Worm (Caenorhabditis elegans): ENCODE measurements around the gene srbc-27.

DNA sequence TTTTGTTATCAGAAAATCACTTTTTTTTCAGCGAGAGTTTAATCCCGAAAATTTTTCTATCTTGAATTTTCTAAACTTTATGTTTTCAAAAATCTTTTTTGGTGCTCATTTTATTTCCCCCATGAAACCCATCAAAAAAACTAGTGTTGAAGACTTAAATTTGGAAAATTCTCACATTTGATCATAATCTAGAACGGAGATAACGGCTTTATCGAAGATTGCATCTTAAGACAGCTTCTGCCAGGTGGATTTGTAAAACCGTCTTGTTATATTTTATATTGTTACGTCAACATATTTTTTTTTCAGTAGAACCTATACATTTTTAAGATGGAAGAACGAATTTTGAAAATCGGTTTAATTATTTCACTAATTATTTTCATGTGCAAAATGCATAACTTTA is 16.1 kb upstream of the srbc-27 start, which contains the start of gene T27C5.12:
- no peak for TF ChIP-seq snpc-4 (tag; optimal IDR thresholded peaks at IDR 0.05)
- TF ChIP-seq peb-1 (tag; optimal IDR thresholded peaks at IDR 0.05), result no peak
- TF ChIP-seq R02D3.7 (tag; optimal IDR thresholded peaks at IDR 0.05), result no peak
- no peak for TF ChIP-seq elt-1 (tag; optimal IDR thresholded peaks at IDR 0.05)
- no peak for TF ChIP-seq nhr-77 (tag; optimal IDR thresholded peaks at IDR 0.05)
- no peak for TF ChIP-seq skn-1 (tag; optimal IDR thresholded peaks at IDR 0.05)
- no peak for TF ChIP-seq unc-62 (GFP tag; optimal IDR thresholded peaks at IDR 0.05)
- TF ChIP-seq nhr-6 (tag; optimal IDR thresholded peaks at IDR 0.05), result no peak
- TF ChIP-seq egl-27 (tag; optimal IDR thresholded peaks at IDR 0.05), result no peak
- no peak for TF ChIP-seq sma-9 (GFP tag; optimal IDR thresholded peaks at IDR 0.05)
- no peak for TF ChIP-seq sma-9 (tag; optimal IDR thresholded peaks at IDR 0.05)
- no peak for TF ChIP-seq C34F6.9 (tag; optimal IDR thresholded peaks at IDR 0.05)
- no peak for TF ChIP-seq sma-3 (GFP tag; optimal IDR thresholded peaks at IDR 0.05)
- TF ChIP-seq nhr-12 (tag; optimal IDR thresholded peaks at IDR 0.05), result no peak
